Worm (Caenorhabditis elegans): Measurements from ENCODE around the gene F46F2.3.

Gene F46F2.3

DNA sequence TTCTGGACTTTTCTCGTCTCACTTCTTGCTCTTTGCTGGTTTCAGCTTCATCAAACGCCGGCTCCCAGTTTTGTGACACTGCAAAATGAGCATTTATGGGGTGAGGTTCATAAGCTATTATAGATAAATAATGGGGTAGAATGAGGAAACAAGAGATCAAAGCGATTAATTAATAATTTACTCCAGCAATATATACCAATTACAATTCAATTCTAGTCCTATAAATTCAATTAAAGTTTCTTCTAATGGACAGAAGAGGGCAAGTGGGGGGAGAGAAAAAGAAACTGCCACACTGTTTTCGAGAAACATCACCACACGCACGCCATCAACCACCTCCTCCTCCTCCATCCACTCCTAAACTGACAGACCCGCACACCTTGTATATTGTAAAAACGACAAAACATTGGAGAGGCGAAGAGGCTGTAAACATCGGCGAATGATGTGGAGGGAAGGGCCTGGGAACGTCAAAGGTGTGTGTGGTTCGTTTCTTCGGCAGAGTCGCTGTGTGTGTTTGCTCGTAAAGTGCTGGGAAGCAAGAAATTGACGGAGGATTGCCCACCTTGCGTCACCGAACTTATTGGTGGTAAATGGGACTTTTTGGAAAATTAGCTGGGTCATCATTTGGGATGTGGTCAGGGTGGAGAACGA lies 46.8 kb downstream of the F46F2.3 start, which contains the start of the genes H03A11.13 and famk-1:
Gene H03A11.13, minus strand, starts transcription at position 51 of the 648 bp plus-strand sequence.
Gene famk-1, minus strand, starts transcription at position 78 of the 648 bp plus-strand sequence.
- no peak for TF ChIP-seq ztf-23 (GFP tag; IDR thresholded peaks at IDR 0.05)
- TF ChIP-seq med-1 (GFP tag; optimal IDR thresholded peaks at IDR 0.05; ENCODE audit: insufficient read depth), result no peak
- no peak for TF ChIP-seq T22C8.4 (GFP tag; IDR thresholded peaks at IDR 0.05)
- TF ChIP-seq cog-1 (tag; optimal IDR thresholded peaks at IDR 0.05), result no peak
- no peak for TF ChIP-seq klf-2 (GFP tag; conservative IDR thresholded peaks at IDR 0.05)
- no peak for TF ChIP-seq ref-1 (GFP tag; conservative IDR thresholded peaks at IDR 0.05)
- no peak for TF ChIP-seq ztf-29 (GFP tag; IDR thresholded peaks at IDR 0.05)
- no peak for TF ChIP-seq flt-1 (GFP tag; IDR thresholded peaks at IDR 0.05)
- TF ChIP-seq tab-1 (GFP tag; IDR thresholded peaks at IDR 0.05), result no peak
